Worm (Caenorhabditis elegans) whole organism, mixed stage, embryonic: ENCODE measurements around the gene K08D10.10.

Experiments
- ces-1 ChIP-seq: fragments of 150-350 bp; optimal IDR thresholded peaks from 2 replicates; lab custom pipeline; 2014; ENCODE audit warnings: missing biosample characterization, missing genetic modification reagents, missing genetic modification characterization
- elt-1 ChIP-seq: sonication (generic microtip); optimal IDR thresholded peaks from 2 replicates; lab custom pipeline; 2017; ENCODE audit warnings: missing genetic modification characterization, mild to moderate bottlenecking, missing compliant biosample characterization, antibody characterized with exemption, moderate library complexity, borderline replicate concordance; ENCODE audit not compliant: insufficient read depth
- elt-3 ChIP-seq: fragments of 150-350 bp; optimal IDR thresholded peaks from 2 replicates; lab custom pipeline; 2014; ENCODE audit warnings: missing biosample characterization, missing genetic modification characterization
- lsy-2 ChIP-seq: fragments of 150-350 bp; optimal IDR thresholded peaks from 2 replicates; lab custom pipeline; 2014; ENCODE audit warnings: missing biosample characterization, missing genetic modification characterization
- mls-2 ChIP-seq: sonication (generic microtip); optimal IDR thresholded peaks from 2 replicates; lab custom pipeline; 2016; ENCODE audit warnings: mild to moderate bottlenecking, missing genetic modification characterization, moderate library complexity, missing compliant biosample characterization
- nhr-237 ChIP-seq: fragments of 150-350 bp; optimal IDR thresholded peaks from 2 replicates; lab custom pipeline; 2014; ENCODE audit warnings: missing biosample characterization, missing genetic modification characterization
- nhr-28 ChIP-seq: fragments of 150-350 bp; optimal IDR thresholded peaks from 2 replicates; lab custom pipeline; 2014; ENCODE audit warnings: missing biosample characterization, missing genetic modification characterization
- sptf-1 ChIP-seq: sonication (generic microtip); optimal IDR thresholded peaks from 2 replicates; lab custom pipeline; 2017; ENCODE audit warnings: mild to moderate bottlenecking, missing genetic modification characterization, moderate library complexity, missing compliant biosample characterization
- tbx-8 ChIP-seq: fragments of 200-800 bp; sonication (Bioruptor generic); optimal IDR thresholded peaks from 2 replicates; lab custom pipeline; 2018; ENCODE audit warnings: mild to moderate bottlenecking, missing genetic modification characterization, moderate library complexity, missing compliant biosample characterization
- unc-39 ChIP-seq: fragments of 150-350 bp; optimal IDR thresholded peaks from 2 replicates; lab custom pipeline; 2014; ENCODE audit warnings: missing biosample characterization, missing genetic modification characterization
- ztf-11 ChIP-seq: fragments of 150-350 bp; optimal IDR thresholded peaks from 2 replicates; lab custom pipeline; 2014; ENCODE audit warnings: missing biosample characterization, missing genetic modification characterization

DNA sequence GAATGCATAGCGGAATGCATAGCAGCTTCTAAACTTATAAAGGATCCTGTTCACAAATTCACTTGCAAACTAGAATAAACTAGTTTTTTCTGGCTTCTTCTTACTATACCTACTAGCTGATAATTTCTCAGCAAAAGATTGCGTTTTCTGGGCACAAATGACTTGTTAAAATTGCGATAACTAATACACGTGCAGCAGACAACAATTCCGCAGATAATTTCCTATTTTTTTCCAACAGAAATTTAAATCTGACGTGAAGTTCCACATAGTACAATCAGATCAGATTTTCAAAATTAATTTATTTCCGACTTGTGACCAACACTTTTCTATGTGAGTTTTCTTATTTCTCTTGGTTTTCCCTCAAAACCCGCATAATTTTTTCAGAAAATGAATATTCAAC is 12.4 kb downstream of the K08D10.10 start, which contains the start of gene scrm-8:
- TF ChIP-seq mls-2 (tag; lab: Kevin White, UChicago) = no peak
- TF ChIP-seq ztf-11 = no peak
- no peak for TF ChIP-seq nhr-28 (tag; lab: Kevin White, UChicago)
- no peak for TF ChIP-seq ces-1
- no peak for TF ChIP-seq nhr-237 (tag; lab: Kevin White, UChicago)
- no peak for TF ChIP-seq lsy-2 (tag; lab: Kevin White, UChicago)
- TF ChIP-seq unc-39 (tag; lab: Kevin White, UChicago) = no peak
- TF ChIP-seq elt-1 = no peak
- no peak for TF ChIP-seq sptf-1
- TF ChIP-seq elt-3 (tag; lab: Kevin White, UChicago) = no peak
- no peak for TF ChIP-seq tbx-8 (GFP tag; lab: Kevin White, UChicago)
